Worm (Caenorhabditis elegans) whole organism, late embryonic: ENCODE results near the gene srx-134.

ENCODE experiments used
- C08G9.2 ChIP-seq: sonication (generic microtip); optimal IDR thresholded peaks from 2 replicates; lab custom pipeline; 2016; ENCODE audit warnings: mild to moderate bottlenecking, missing genetic modification characterization, moderate library complexity, missing compliant biosample characterization
- C38D4.7 ChIP-seq: fragments of 200-800 bp; sonication (Bioruptor generic); optimal IDR thresholded peaks from 2 replicates; lab custom pipeline; 2018; ENCODE audit warnings: mild to moderate bottlenecking, missing genetic modification characterization, moderate library complexity, missing compliant biosample characterization
- K02D7.2 ChIP-seq: sonication (generic microtip); optimal IDR thresholded peaks from 2 replicates; lab custom pipeline; 2017; ENCODE audit warnings: mild to moderate bottlenecking, missing genetic modification characterization, missing compliant biosample characterization
- K09A11.1 ChIP-seq: sonication (generic microtip); optimal IDR thresholded peaks from 2 replicates; lab custom pipeline; 2017; ENCODE audit warnings: antibody characterized with exemption, mild to moderate bottlenecking, missing genetic modification characterization, missing compliant biosample characterization; ENCODE audit not compliant: insufficient read depth
- T23F11.4 ChIP-seq: fragments of 200-800 bp; sonication (Bioruptor generic); optimal IDR thresholded peaks from 2 replicates; lab custom pipeline; 2018; ENCODE audit warnings: mild to moderate bottlenecking, missing genetic modification characterization, missing compliant biosample characterization
- ahr-1 ChIP-seq: sonication (generic microtip); optimal IDR thresholded peaks from 2 replicates; lab custom pipeline; 2016; ENCODE audit warnings: missing genetic modification characterization, missing compliant biosample characterization
- ama-1 ChIP-seq: fragments of 150-350 bp; optimal IDR thresholded peaks from 2 replicates; lab custom pipeline; 2014
- ceh-14 ChIP-seq: sonication (generic microtip); optimal IDR thresholded peaks from 2 replicates; lab custom pipeline; 2016; ENCODE audit warnings: missing genotype, missing genetic modification characterization, missing compliant biosample characterization
- ceh-18 ChIP-seq: sonication (generic microtip); optimal IDR thresholded peaks from 2 replicates; lab custom pipeline; 2016; ENCODE audit warnings: missing genetic modification characterization, missing compliant biosample characterization
- ceh-19 ChIP-seq: fragments of 200-800 bp; sonication (Bioruptor generic); optimal IDR thresholded peaks from 2 replicates; lab custom pipeline; 2018; ENCODE audit warnings: mild to moderate bottlenecking, missing genetic modification characterization, missing compliant biosample characterization
- ceh-2 ChIP-seq: sonication (generic microtip); optimal IDR thresholded peaks from 2 replicates; lab custom pipeline; 2016; ENCODE audit warnings: missing genotype, missing genetic modification characterization, missing compliant biosample characterization
- ceh-34 ChIP-seq: sonication (generic microtip); optimal IDR thresholded peaks from 2 replicates; lab custom pipeline; 2016; ENCODE audit warnings: mild to moderate bottlenecking, missing genetic modification characterization, missing compliant biosample characterization
- ceh-45 ChIP-seq: fragments of 200-800 bp; sonication (Bioruptor generic); IDR thresholded peaks from 2 replicates; pipeline ENCODE4 v1.3.6; 2022; ENCODE audit warnings: missing genetic modification reagents, missing genetic modification characterization, missing compliant biosample characterization
- ceh-6 ChIP-seq: fragments of 200-800 bp; sonication (Bioruptor generic); optimal IDR thresholded peaks from 2 replicates; lab custom pipeline; 2018; ENCODE audit warnings: mild to moderate bottlenecking, missing genetic modification characterization, missing compliant biosample characterization
- ceh-9 ChIP-seq: sonication (generic microtip); optimal IDR thresholded peaks from 2 replicates; lab custom pipeline; 2016; ENCODE audit warnings: mild to moderate bottlenecking, missing genetic modification characterization, inconsistent platforms, missing compliant biosample characterization
- che-1 ChIP-seq: sonication (generic microtip); optimal IDR thresholded peaks from 2 replicates; lab custom pipeline; 2016; ENCODE audit warnings: mild to moderate bottlenecking, missing genetic modification characterization, missing compliant biosample characterization
- elt-4 ChIP-seq: sonication (generic microtip); optimal IDR thresholded peaks from 2 replicates; lab custom pipeline; 2016; ENCODE audit warnings: missing genetic modification characterization, missing compliant biosample characterization
- ets-4 ChIP-seq: sonication (generic microtip); optimal IDR thresholded peaks from 2 replicates; lab custom pipeline; 2016; ENCODE audit warnings: missing genetic modification characterization, missing compliant biosample characterization
- fax-1 ChIP-seq: sonication (generic microtip); optimal IDR thresholded peaks from 2 replicates; lab custom pipeline; 2016; ENCODE audit warnings: missing genotype, missing genetic modification characterization, missing compliant biosample characterization
- fkh-6 ChIP-seq: sonication (generic microtip); optimal IDR thresholded peaks from 2 replicates; lab custom pipeline; 2016; ENCODE audit warnings: missing genetic modification characterization, missing compliant biosample characterization
- gmeb-2 ChIP-seq: sonication (generic microtip); optimal IDR thresholded peaks from 2 replicates; lab custom pipeline; 2016; ENCODE audit warnings: missing genetic modification characterization, inconsistent platforms, missing compliant biosample characterization
- hlh-6 ChIP-seq: sonication (generic microtip); optimal IDR thresholded peaks from 2 replicates; lab custom pipeline; 2016; ENCODE audit warnings: missing genotype, missing genetic modification characterization, missing compliant biosample characterization
- hlh-8 ChIP-seq: sonication (generic microtip); optimal IDR thresholded peaks from 2 replicates; lab custom pipeline; 2016; ENCODE audit warnings: missing genotype, missing genetic modification characterization, missing compliant biosample characterization
- lim-6 ChIP-seq: sonication (generic microtip); optimal IDR thresholded peaks from 2 replicates; lab custom pipeline; 2016; ENCODE audit warnings: missing genetic modification characterization, missing compliant biosample characterization
- madf-2 ChIP-seq: sonication (generic microtip); optimal IDR thresholded peaks from 2 replicates; lab custom pipeline; 2017; ENCODE audit warnings: missing genetic modification characterization, missing compliant biosample characterization
- mec-3 ChIP-seq: sonication (generic microtip); optimal IDR thresholded peaks from 2 replicates; lab custom pipeline; 2016; ENCODE audit warnings: borderline replicate concordance, missing genetic modification characterization, missing compliant biosample characterization
- nhr-11 ChIP-seq: fragments of 150-350 bp; optimal IDR thresholded peaks from 2 replicates; lab custom pipeline; 2014; ENCODE audit warnings: missing biosample characterization, missing genetic modification characterization
- nhr-232 ChIP-seq: sonication (generic microtip); optimal IDR thresholded peaks from 2 replicates; lab custom pipeline; 2016; ENCODE audit warnings: missing genetic modification characterization, missing compliant biosample characterization
- npax-4 ChIP-seq: sonication (generic microtip); optimal IDR thresholded peaks from 2 replicates; lab custom pipeline; 2016; ENCODE audit warnings: missing genetic modification characterization, missing compliant biosample characterization
- odd-2 ChIP-seq: sonication (generic microtip); optimal IDR thresholded peaks from 2 replicates; lab custom pipeline; 2017; ENCODE audit warnings: antibody characterized with exemption, mild to moderate bottlenecking, missing genetic modification characterization, missing compliant biosample characterization
- pat-9 ChIP-seq: fragments of 200-800 bp; sonication (Bioruptor generic); optimal IDR thresholded peaks from 2 replicates; lab custom pipeline; 2018; ENCODE audit warnings: mild to moderate bottlenecking, missing genetic modification characterization, moderate library complexity, missing compliant biosample characterization
- pha-2 ChIP-seq: sonication (generic microtip); optimal IDR thresholded peaks from 2 replicates; lab custom pipeline; 2017; ENCODE audit warnings: mild to moderate bottlenecking, missing genetic modification characterization, missing compliant biosample characterization
- pqm-1 ChIP-seq: sonication (generic microtip); optimal IDR thresholded peaks from 2 replicates; lab custom pipeline; 2016; ENCODE audit warnings: missing genetic modification characterization, missing compliant biosample characterization
- pros-1 ChIP-seq: fragments of 150-350 bp; optimal IDR thresholded peaks from 2 replicates; lab custom pipeline; 2014; ENCODE audit warnings: missing biosample characterization, missing genetic modification reagents, missing genetic modification characterization
- sdc-2 ChIP-seq: sonication (generic microtip); optimal IDR thresholded peaks from 2 replicates; lab custom pipeline; 2016; ENCODE audit warnings: missing genotype, missing genetic modification characterization, missing compliant biosample characterization
- sox-2 ChIP-seq: fragments of 200-800 bp; sonication (Bioruptor generic); IDR thresholded peaks from 2 replicates; pipeline ENCODE4 v1.3.6; 2022; ENCODE audit warnings: missing genetic modification reagents, missing genetic modification characterization, missing compliant biosample characterization
- syd-9 ChIP-seq: sonication (generic microtip); optimal IDR thresholded peaks from 2 replicates; lab custom pipeline; 2016; ENCODE audit warnings: mild to moderate bottlenecking, missing genetic modification characterization, moderate library complexity, missing compliant biosample characterization
- tbx-7 ChIP-seq: sonication (generic microtip); optimal IDR thresholded peaks from 2 replicates; lab custom pipeline; 2016; ENCODE audit warnings: missing genotype, missing genetic modification characterization, missing compliant biosample characterization
- unc-3 ChIP-seq, 2 experiments: fragments of 200-800 bp in 1 of 2; sonication (Bioruptor generic) in 1 of 2; sonication (generic microtip) in 1 of 2; conservative IDR thresholded peaks in 1 of 2; optimal IDR thresholded peaks in 1 of 2; 2 replicates each; pipeline versions ENCODE4 v1.3.6 to Lab custom; 2016 to 2022; ENCODE audit warnings: missing compliant biosample characterization in 2 of 2, missing genetic modification characterization in 2 of 2, missing genetic modification reagents in 1 of 2
- unc-42 ChIP-seq: sonication (generic microtip); optimal IDR thresholded peaks from 2 replicates; lab custom pipeline; 2016; ENCODE audit warnings: missing genotype, missing genetic modification characterization, missing compliant biosample characterization
- unc-55 ChIP-seq: sonication (generic microtip); optimal IDR thresholded peaks from 2 replicates; lab custom pipeline; 2017; ENCODE audit warnings: missing biosample characterization, missing genetic modification reagents, missing genetic modification characterization
- unc-86 ChIP-seq: sonication (generic microtip); optimal IDR thresholded peaks from 2 replicates; lab custom pipeline; 2016; ENCODE audit warnings: missing genetic modification characterization, missing compliant biosample characterization
- ztf-16 ChIP-seq: sonication (generic microtip); optimal IDR thresholded peaks from 2 replicates; lab custom pipeline; 2017; ENCODE audit warnings: missing genetic modification characterization, missing compliant biosample characterization

Gene srx-134

DNA sequence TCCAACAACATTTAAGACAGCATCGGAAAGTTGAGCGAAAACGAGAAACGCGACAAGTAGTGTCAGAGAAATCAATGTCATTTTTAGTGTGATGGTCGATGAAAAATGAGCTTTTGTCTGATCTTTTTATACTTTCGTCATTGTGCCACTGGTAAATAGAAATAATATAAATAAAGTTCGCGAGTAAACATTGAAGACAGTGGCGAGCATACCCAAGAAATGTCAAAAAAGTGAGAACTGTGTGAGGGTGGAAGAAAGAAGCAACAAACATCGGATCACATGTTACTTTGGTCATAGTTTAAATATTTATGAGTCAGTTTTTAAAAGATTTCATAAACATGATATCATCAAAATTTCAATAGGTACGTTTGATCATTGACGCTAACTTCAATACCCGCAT is 2.0 kb downstream of the srx-134 start, which contains the start of gene ttr-21:
TSS of gene ttr-21 (minus strand) at position 100 of the 400 bp plus-strand sequence.
- no peak for TF ChIP-seq ceh-2 (tag; lab: Kevin White, UChicago)
- TF ChIP-seq K09A11.1 (tag; lab: Kevin White, UChicago) = no peak
- no peak for TF ChIP-seq K02D7.2 (tag; lab: Kevin White, UChicago)
- TF ChIP-seq pha-2 = no peak
- no peak for TF ChIP-seq fkh-6
- TF ChIP-seq lim-6 (tag; lab: Kevin White, UChicago) = no peak
- TF ChIP-seq unc-86 (tag; lab: Kevin White, UChicago) = no peak
- no peak for TF ChIP-seq C38D4.7 (GFP tag; lab: Kevin White, UChicago)
- no peak for TF ChIP-seq odd-2
- no peak for TF ChIP-seq tbx-7 (tag; lab: Kevin White, UChicago)
- TF ChIP-seq ceh-34 = no peak
- TF ChIP-seq che-1 = no peak
- no peak for TF ChIP-seq gmeb-2
- no peak for TF ChIP-seq unc-42 (tag; lab: Kevin White, UChicago)
- TF ChIP-seq nhr-232 = no peak
- TF ChIP-seq ama-1 (lab: Kevin White, UChicago) = no peak
- TF ChIP-seq elt-4 (tag; lab: Kevin White, UChicago) = no peak
- TF ChIP-seq mec-3 (tag; lab: Kevin White, UChicago) = no peak
- TF ChIP-seq ceh-45 (GFP tag; lab: Robert Waterston, UW) = no peak
- TF ChIP-seq nhr-11 (tag; lab: Kevin White, UChicago) = no peak

DNA sequence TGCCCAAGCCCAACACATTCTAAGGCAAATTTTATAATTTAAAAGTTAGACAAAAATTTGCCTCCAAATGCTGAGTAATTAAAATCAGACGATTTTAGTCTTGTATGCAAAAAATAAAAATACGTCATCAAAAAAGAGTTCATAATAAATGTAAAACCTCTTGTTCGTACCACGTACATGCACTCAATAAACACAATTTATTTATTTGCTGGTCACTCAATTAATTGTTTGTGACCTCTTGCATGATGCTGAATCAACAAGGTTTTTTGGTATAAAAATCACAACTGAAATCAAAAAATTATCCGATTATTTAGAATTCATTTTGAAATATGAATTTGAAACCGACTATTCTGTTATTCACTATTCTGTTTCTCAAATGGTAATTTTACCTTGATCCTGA is 6.1 kb downstream of the srx-134 start, which contains the start of gene hpx-2:
TSS of gene hpx-2 (plus strand) at position 301 of the 400 bp plus-strand sequence.
- TF ChIP-seq ceh-14 (tag; lab: Kevin White, UChicago) (no peak), syd-9 (tag; lab: Kevin White, UChicago) (no peak), pat-9 (no peak), ceh-2 (tag; lab: Kevin White, UChicago) (no peak), ztf-16 (tag; lab: Kevin White, UChicago) (no peak), pqm-1 (tag; lab: Kevin White, UChicago) (no peak), nhr-232 (no peak), pros-1 (tag; lab: Kevin White, UChicago) (no peak), C08G9.2 (no peak), ets-4 (no peak), nhr-11 (tag; lab: Kevin White, UChicago) (no peak), ceh-34 (no peak)

DNA sequence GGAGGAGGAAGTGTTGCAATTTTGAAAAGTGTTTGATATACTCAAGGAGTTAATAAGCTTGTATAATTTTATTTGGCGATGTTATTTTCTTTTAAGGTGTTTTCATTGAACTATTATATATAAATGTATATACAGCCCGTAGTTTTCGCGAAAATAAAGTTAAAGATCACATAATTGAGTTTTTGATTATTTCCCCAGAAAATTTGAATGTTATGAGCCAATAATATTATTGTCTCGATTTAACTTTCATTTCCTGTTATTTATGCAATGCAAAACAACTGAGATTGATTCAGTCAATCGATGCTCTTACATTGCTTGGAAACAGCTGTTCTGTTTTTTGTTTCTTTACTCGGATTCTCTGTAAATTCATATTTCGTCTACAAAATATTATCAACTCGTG is 7.9 kb downstream of the srx-134 start, which contains the start of gene srx-133:
TSS of gene srx-133 (plus strand) at position 301 of the 400 bp plus-strand sequence.
- TF ChIP-seq npax-4 (tag; lab: Kevin White, UChicago) = no peak
- no peak for TF ChIP-seq pat-9
- no peak for TF ChIP-seq che-1
- TF ChIP-seq hlh-6 (tag; lab: Kevin White, UChicago) = no peak
- TF ChIP-seq nhr-11 (tag; lab: Kevin White, UChicago) = no peak
- no peak for TF ChIP-seq ceh-19 (GFP tag; lab: Kevin White, UChicago)
- TF ChIP-seq unc-3 (GFP tag; conservative IDR thresholded peaks at IDR 0.05; lab: Robert Waterston, UW) = no peak
- no peak for TF ChIP-seq unc-3 (tag; optimal IDR thresholded peaks at IDR 0.05; lab: Kevin White, UChicago)
- TF ChIP-seq ceh-2 (tag; lab: Kevin White, UChicago) = no peak
- no peak for TF ChIP-seq madf-2 (tag; lab: Kevin White, UChicago)
- TF ChIP-seq sox-2 (GFP tag; lab: Robert Waterston, UW) = no peak
- no peak for TF ChIP-seq pros-1 (tag; lab: Kevin White, UChicago)
- no peak for TF ChIP-seq C08G9.2
- TF ChIP-seq, all 69 proteins: peak for 0

DNA sequence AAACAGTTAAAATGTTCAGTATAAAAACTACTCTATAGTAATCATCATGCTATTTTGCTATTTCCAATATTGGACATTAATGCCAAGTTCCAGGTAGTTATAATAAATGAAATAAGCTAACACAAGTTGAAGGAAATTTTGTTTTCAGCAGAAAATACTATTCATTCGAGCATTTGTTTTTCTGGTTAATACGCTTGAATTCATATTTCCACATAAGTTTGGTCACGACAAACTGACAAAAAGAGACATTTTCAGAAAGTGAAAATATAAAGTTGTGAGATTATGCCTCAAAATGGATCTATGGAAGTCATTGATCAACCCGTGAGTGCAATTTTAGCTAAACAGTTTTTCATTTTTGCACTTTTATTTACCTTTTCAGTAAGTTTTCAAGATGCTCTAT is 11.1 kb downstream of the srx-134 start, which contains the start of gene srx-131:
TSS of gene srx-131 (plus strand) at position 301 of the 400 bp plus-strand sequence.
- no peak for TF ChIP-seq ceh-6 (GFP tag; lab: Kevin White, UChicago)
- no peak for TF ChIP-seq unc-55 (GFP tag; lab: Kevin White, UChicago)
- TF ChIP-seq sox-2 (GFP tag; lab: Robert Waterston, UW) = no peak
- no peak for TF ChIP-seq K02D7.2 (tag; lab: Kevin White, UChicago)
- TF ChIP-seq hlh-8 (tag; lab: Kevin White, UChicago) = no peak
- TF ChIP-seq C38D4.7 (GFP tag; lab: Kevin White, UChicago) = no peak
- no peak for TF ChIP-seq sdc-2 (tag; lab: Kevin White, UChicago)
- TF ChIP-seq ceh-34 = no peak
- TF ChIP-seq hlh-6 (tag; lab: Kevin White, UChicago) = no peak
- TF ChIP-seq ahr-1 (tag; lab: Kevin White, UChicago) = no peak
- TF ChIP-seq ceh-9 (tag; lab: Kevin White, UChicago) = no peak
- TF ChIP-seq ztf-16 (tag; lab: Kevin White, UChicago) = no peak
- no peak for TF ChIP-seq ceh-18
- no peak for TF ChIP-seq T23F11.4
- TF ChIP-seq K09A11.1 (tag; lab: Kevin White, UChicago) = no peak
- TF ChIP-seq fax-1 (tag; lab: Kevin White, UChicago) = no peak
- no peak for TF ChIP-seq pha-2
- no peak for TF ChIP-seq che-1
